Worm (Caenorhabditis elegans): ENCODE measurements around the gene idpb-3.

idpb-3 gene

ce11 chrII:5081124-5081913 is 20.3 kb downstream of the idpb-3 start, which contains the start of gene dsh-2 (continued):
- TF ChIP-seq zag-1 (tag; optimal IDR thresholded peaks at IDR 0.05) (no peak), ZK546.5 (tag; optimal IDR thresholded peaks at IDR 0.05) (no peak), lin-13 (GFP tag; optimal IDR thresholded peaks at IDR 0.05) (peak; percentile 30), C34F6.9 (tag; optimal IDR thresholded peaks at IDR 0.05) (peak; percentile 57), nhr-129 (tag; optimal IDR thresholded peaks at IDR 0.05) (peak; percentile 47), elt-3 (tag; optimal IDR thresholded peaks at IDR 0.05) (no peak), egl-27 (tag; optimal IDR thresholded peaks at IDR 0.05) (no peak), gmeb-1 (tag; optimal IDR thresholded peaks at IDR 0.05) (peak; percentile 81), unc-55 (GFP tag; optimal IDR thresholded peaks at IDR 0.05) (peak; percentile 49), skn-1 (tag; optimal IDR thresholded peaks at IDR 0.05) (no peak), ztf-11 (tag; optimal IDR thresholded peaks at IDR 0.05) (no peak), nhr-21 (tag; optimal IDR thresholded peaks at IDR 0.05) (peak; percentile 44), lsy-2 (tag; optimal IDR thresholded peaks at IDR 0.05) (peak in 1 of 2 experiments; percentile 71), R02D3.7 (tag; optimal IDR thresholded peaks at IDR 0.05) (no peak), Y55F3AM.14 (GFP tag; optimal IDR thresholded peaks at IDR 0.05) (no peak), snpc-4 (tag; optimal IDR thresholded peaks at IDR 0.05) (no peak), fos-1 (tag; optimal IDR thresholded peaks at IDR 0.05) (peak; percentile 42), nhr-12 (tag; optimal IDR thresholded peaks at IDR 0.05) (no peak), ceh-82 (tag; optimal IDR thresholded peaks at IDR 0.05) (no peak), ztf-1 (GFP tag; conservative IDR thresholded peaks at IDR 0.05) (no peak), alr-1 (tag; optimal IDR thresholded peaks at IDR 0.05) (no peak), sem-4 (tag; optimal IDR thresholded peaks at IDR 0.05) (no peak)

- TF ChIP-seq nhr-237 (tag; optimal IDR thresholded peaks at IDR 0.05) (no peak), Y55F3AM.14 (GFP tag; optimal IDR thresholded peaks at IDR 0.05) (no peak)
These were observed 30.3 kb downstream of the idpb-3 start, which contains the start of gene C27A2.7 for ce11 chrII:5071265-5071664. Gene C27A2.7, minus strand, starts transcription at chrII:5071365.

- TF ChIP-seq sem-4 (tag; optimal IDR thresholded peaks at IDR 0.05) = no peak
- TF ChIP-seq C34F6.9 (tag; optimal IDR thresholded peaks at IDR 0.05) = no peak
- no peak for TF ChIP-seq sma-9 (GFP tag; optimal IDR thresholded peaks at IDR 0.05)
- no peak for TF ChIP-seq sma-9 (tag; optimal IDR thresholded peaks at IDR 0.05)
- TF ChIP-seq nhr-21 (tag; optimal IDR thresholded peaks at IDR 0.05) = no peak
- TF ChIP-seq nhr-11 (tag; optimal IDR thresholded peaks at IDR 0.05) = no peak
- no peak for TF ChIP-seq nhr-12 (tag; optimal IDR thresholded peaks at IDR 0.05)
- no peak for TF ChIP-seq egl-27 (tag; optimal IDR thresholded peaks at IDR 0.05)
- no peak for TF ChIP-seq sma-3 (GFP tag; optimal IDR thresholded peaks at IDR 0.05)
- no peak for TF ChIP-seq ztf-11 (tag; optimal IDR thresholded peaks at IDR 0.05)
- TF ChIP-seq mab-5 (tag; optimal IDR thresholded peaks at IDR 0.05) = no peak
- no peak for TF ChIP-seq blmp-1 (tag; optimal IDR thresholded peaks at IDR 0.05; ENCODE audit: insufficient read depth)
- TF ChIP-seq ama-1 (optimal IDR thresholded peaks at IDR 0.05) = no peak
- no peak for TF ChIP-seq R02D3.7 (tag; optimal IDR thresholded peaks at IDR 0.05)
- TF ChIP-seq zag-1 (tag; optimal IDR thresholded peaks at IDR 0.05) = no peak
These were observed 32.1 kb downstream of the idpb-3 start, which contains the start of gene idpb-2 for ce11 chrII:5069525-5069924. Gene idpb-2, minus strand, starts transcription at chrII:5069625.

ce11 chrII:5067927-5068326 is 33.7 kb downstream of the idpb-3 start, which contains the start of gene C27A2.8:
Gene C27A2.8, minus strand, starts transcription at chrII:5068043.
- TF ChIP-seq nhr-129 (tag; optimal IDR thresholded peaks at IDR 0.05) (no peak), nhr-25 (tag; optimal IDR thresholded peaks at IDR 0.05) (no peak), peb-1 (tag; optimal IDR thresholded peaks at IDR 0.05) (no peak), sma-3 (GFP tag; optimal IDR thresholded peaks at IDR 0.05) (no peak), lin-11 (tag; optimal IDR thresholded peaks at IDR 0.05) (no peak), aly-2 (tag; optimal IDR thresholded peaks at IDR 0.05) (no peak), lsy-2 (tag; optimal IDR thresholded peaks at IDR 0.05) (no peak), unc-39 (tag; optimal IDR thresholded peaks at IDR 0.05) (no peak), nhr-11 (tag; optimal IDR thresholded peaks at IDR 0.05) (no peak), lin-13 (GFP tag; optimal IDR thresholded peaks at IDR 0.05) (no peak), nhr-6 (tag; optimal IDR thresholded peaks at IDR 0.05) (no peak), ceh-16 (tag; optimal IDR thresholded peaks at IDR 0.05) (no peak), nhr-23 (tag; optimal IDR thresholded peaks at IDR 0.05) (no peak)
